Worm (Caenorhabditis elegans) whole organism, mixed stage, embryonic: ENCODE measurements around the gene T05C12.15.

Experiments used
- drap-1 ChIP-seq: fragments of 200-800 bp; sonication (Bioruptor generic); optimal IDR thresholded peaks from 3 replicates; lab custom pipeline; 2018; ENCODE audit warnings: mild to moderate bottlenecking, missing genetic modification characterization, missing compliant biosample characterization
- elt-1 ChIP-seq: sonication (generic microtip); optimal IDR thresholded peaks from 2 replicates; lab custom pipeline; 2017; ENCODE audit warnings: missing genetic modification characterization, mild to moderate bottlenecking, missing compliant biosample characterization, antibody characterized with exemption, moderate library complexity, borderline replicate concordance; ENCODE audit not compliant: insufficient read depth
- elt-3 ChIP-seq: fragments of 150-350 bp; optimal IDR thresholded peaks from 2 replicates; lab custom pipeline; 2014; ENCODE audit warnings: missing biosample characterization, missing genetic modification characterization
- flh-1 ChIP-seq: fragments of 200-800 bp; sonication (Bioruptor generic); optimal IDR thresholded peaks from 2 replicates; lab custom pipeline; 2018; ENCODE audit warnings: mild to moderate bottlenecking, missing genetic modification characterization, moderate library complexity, missing compliant biosample characterization
- lsy-2 ChIP-seq: fragments of 150-350 bp; optimal IDR thresholded peaks from 2 replicates; lab custom pipeline; 2014; ENCODE audit warnings: missing biosample characterization, missing genetic modification characterization
- nhr-12 ChIP-seq: fragments of 150-350 bp; optimal IDR thresholded peaks from 2 replicates; lab custom pipeline; 2014; ENCODE audit warnings: missing biosample characterization, missing genetic modification characterization
- nhr-237 ChIP-seq: fragments of 150-350 bp; optimal IDR thresholded peaks from 2 replicates; lab custom pipeline; 2014; ENCODE audit warnings: missing biosample characterization, missing genetic modification characterization
- nhr-28 ChIP-seq: fragments of 150-350 bp; optimal IDR thresholded peaks from 2 replicates; lab custom pipeline; 2014; ENCODE audit warnings: missing biosample characterization, missing genetic modification characterization
- pha-4 ChIP-seq: fragments of 150-350 bp; optimal IDR thresholded peaks from 2 replicates; lab custom pipeline; 2018; ENCODE audit warnings: missing biosample characterization, missing genetic modification reagents, missing genetic modification characterization
- sem-2 ChIP-seq: fragments of 200-800 bp; sonication (Bioruptor generic); optimal IDR thresholded peaks from 2 replicates; lab custom pipeline; 2018; ENCODE audit warnings: mild to moderate bottlenecking, missing genetic modification characterization, missing compliant biosample characterization
- snpc-4 ChIP-seq: fragments of 150-350 bp; optimal IDR thresholded peaks from 2 replicates; lab custom pipeline; 2014; ENCODE audit warnings: missing biosample characterization, missing genetic modification characterization
- unc-39 ChIP-seq: fragments of 150-350 bp; optimal IDR thresholded peaks from 2 replicates; lab custom pipeline; 2014; ENCODE audit warnings: missing biosample characterization, missing genetic modification characterization
- unc-62 ChIP-seq: fragments of 150-350 bp; optimal IDR thresholded peaks from 2 replicates; lab custom pipeline; 2014; ENCODE audit warnings: missing biosample characterization, missing genetic modification reagents, missing genetic modification characterization
- ztf-11 ChIP-seq: fragments of 150-350 bp; optimal IDR thresholded peaks from 2 replicates; lab custom pipeline; 2014; ENCODE audit warnings: missing biosample characterization, missing genetic modification characterization

ce11 chrII:8181437-8181836 is 12.1 kb downstream of the T05C12.15 start, which contains the start of gene dylt-3:
- TF ChIP-seq unc-39 (no peak), elt-3 (tag; lab: Kevin White, UChicago) (no peak), pha-4 (no peak), ztf-11 (tag; lab: Kevin White, UChicago) (no peak), elt-1 (tag; lab: Kevin White, UChicago) (no peak), nhr-237 (no peak), unc-62 (GFP tag; lab: Kevin White, UChicago) (no peak), flh-1 (GFP tag; lab: Kevin White, UChicago) (no peak), nhr-12 (tag; lab: Kevin White, UChicago) (no peak), snpc-4 (tag; lab: Kevin White, UChicago) (no peak), lsy-2 (tag; lab: Kevin White, UChicago) (no peak), drap-1 (GFP tag; lab: Kevin White, UChicago) (no peak), sem-2 (GFP tag; lab: Kevin White, UChicago) (no peak), nhr-28 (tag; lab: Kevin White, UChicago) (no peak)
